Worm (Caenorhabditis elegans): Measurements from ENCODE around the gene C38C3.3.

Gene C38C3.3

DNA sequence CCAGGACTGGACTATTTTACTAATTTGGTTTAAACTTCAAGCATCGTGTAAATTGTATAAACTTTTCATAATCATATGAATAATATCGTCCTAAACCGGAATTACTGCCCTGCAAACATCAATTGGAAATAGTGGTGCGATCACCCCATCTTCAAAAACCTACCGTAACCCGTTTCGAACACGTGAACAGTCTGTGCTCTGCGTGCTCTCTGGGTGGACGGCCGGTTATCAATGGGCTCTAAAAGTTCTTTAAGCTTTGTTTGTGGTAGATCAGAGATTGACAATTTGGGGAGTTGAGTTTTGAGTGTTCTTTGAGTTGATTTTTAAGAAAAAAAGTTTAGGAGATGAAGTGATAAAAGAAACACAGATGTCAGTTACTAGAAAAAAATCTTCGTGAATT is 38.8 kb upstream of the C38C3.3 start:
- no peak for TF ChIP-seq pes-1 (GFP tag; IDR thresholded peaks at IDR 0.05)
- TF ChIP-seq ceh-36 (tag; optimal IDR thresholded peaks at IDR 0.05) = no peak
- TF ChIP-seq B0310.2 (tag; optimal IDR thresholded peaks at IDR 0.05) = no peak
- TF ChIP-seq hnd-1 (tag; optimal IDR thresholded peaks at IDR 0.05) = no peak
- TF ChIP-seq flt-1 (GFP tag; IDR thresholded peaks at IDR 0.05) = no peak
- TF ChIP-seq aly-1 (tag; optimal IDR thresholded peaks at IDR 0.05) = no peak
- TF ChIP-seq tra-4 (tag; optimal IDR thresholded peaks at IDR 0.05) = no peak
- no peak for TF ChIP-seq hmg-4 (GFP tag; optimal IDR thresholded peaks at IDR 0.05)
- no peak for TF ChIP-seq ama-1 (optimal IDR thresholded peaks at IDR 0.05)
- no peak for TF ChIP-seq tbx-11 (GFP tag; IDR thresholded peaks at IDR 0.05)
- no peak for TF ChIP-seq ceh-13 (GFP tag; optimal IDR thresholded peaks at IDR 0.05)
- TF ChIP-seq scrt-1 (GFP tag; IDR thresholded peaks at IDR 0.05) = no peak

DNA sequence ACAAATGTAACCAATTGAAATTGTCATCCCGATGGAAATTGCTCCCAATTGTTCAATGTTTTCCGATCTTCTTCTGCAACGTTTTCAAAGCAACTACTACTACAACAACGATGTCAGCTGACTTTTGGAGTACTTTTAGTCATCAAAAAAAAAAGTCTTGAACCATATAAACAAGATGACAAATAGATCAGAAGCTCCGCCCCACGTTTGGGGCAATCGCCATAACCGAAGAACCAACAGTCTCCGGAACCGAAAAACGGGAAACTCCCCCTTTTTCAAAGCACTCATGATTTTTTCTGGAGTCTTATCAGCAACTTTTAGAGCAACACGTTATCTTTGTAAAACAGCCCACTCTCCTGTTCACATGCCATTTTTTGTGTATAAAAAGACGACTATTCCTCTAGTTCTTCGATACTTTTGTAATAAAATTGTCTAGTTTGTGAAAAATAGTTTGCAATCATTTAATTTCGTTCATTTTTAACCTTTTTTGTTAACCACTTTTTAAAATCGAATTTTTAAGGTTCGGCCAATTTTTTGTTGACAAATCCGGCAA is 36.0 kb upstream of the C38C3.3 start:
- TF ChIP-seq ceh-13 (GFP tag; optimal IDR thresholded peaks at IDR 0.05) (no peak), ama-1 (optimal IDR thresholded peaks at IDR 0.05) (no peak), B0310.2 (tag; optimal IDR thresholded peaks at IDR 0.05) (no peak), sea-1 (GFP tag; conservative IDR thresholded peaks at IDR 0.05) (no peak), flt-1 (GFP tag; IDR thresholded peaks at IDR 0.05) (no peak), pes-1 (GFP tag; IDR thresholded peaks at IDR 0.05) (no peak), ceh-36 (tag; optimal IDR thresholded peaks at IDR 0.05) (no peak), hnd-1 (tag; optimal IDR thresholded peaks at IDR 0.05) (no peak), scrt-1 (GFP tag; IDR thresholded peaks at IDR 0.05) (no peak), aly-1 (tag; optimal IDR thresholded peaks at IDR 0.05) (no peak), tbx-37 (GFP tag; conservative IDR thresholded peaks at IDR 0.05) (no peak), hmg-4 (GFP tag; optimal IDR thresholded peaks at IDR 0.05) (no peak), tbx-11 (GFP tag; IDR thresholded peaks at IDR 0.05) (no peak), hmbx-1 (tag; optimal IDR thresholded peaks at IDR 0.05) (no peak), F13C5.2 (tag; optimal IDR thresholded peaks at IDR 0.05) (no peak), tra-4 (tag; optimal IDR thresholded peaks at IDR 0.05) (no peak)

DNA sequence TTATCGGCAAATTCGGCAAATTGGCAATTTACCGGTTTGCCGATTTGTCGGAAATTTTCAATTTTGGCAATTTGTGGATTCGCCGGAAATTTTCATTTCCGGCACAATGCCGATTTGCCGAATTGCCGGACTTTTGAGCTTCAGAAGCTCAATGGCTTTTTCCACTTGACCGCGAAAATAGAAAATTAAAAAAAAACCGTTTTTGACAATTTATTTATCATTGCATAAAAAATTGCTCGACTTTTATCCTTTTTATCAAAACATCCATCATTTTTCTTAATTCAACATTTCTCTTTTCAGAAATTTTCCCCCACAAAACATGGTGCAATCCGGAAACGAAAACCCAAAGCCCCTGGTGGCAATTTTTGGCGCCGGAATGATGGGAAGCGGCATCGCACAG is 35.4 kb upstream of the C38C3.3 start, which contains the start of gene hacd-1:
TSS of gene hacd-1 (plus strand) at position 301 of the 400 bp plus-strand sequence.
- TF ChIP-seq scrt-1 (GFP tag; IDR thresholded peaks at IDR 0.05) (no peak), ets-7 (tag; optimal IDR thresholded peaks at IDR 0.05) (no peak), tbx-11 (GFP tag; IDR thresholded peaks at IDR 0.05) (no peak), pes-1 (GFP tag; IDR thresholded peaks at IDR 0.05) (no peak), ama-1 (optimal IDR thresholded peaks at IDR 0.05) (no peak), ceh-13 (GFP tag; optimal IDR thresholded peaks at IDR 0.05) (no peak), hmg-4 (GFP tag; optimal IDR thresholded peaks at IDR 0.05) (no peak)

DNA sequence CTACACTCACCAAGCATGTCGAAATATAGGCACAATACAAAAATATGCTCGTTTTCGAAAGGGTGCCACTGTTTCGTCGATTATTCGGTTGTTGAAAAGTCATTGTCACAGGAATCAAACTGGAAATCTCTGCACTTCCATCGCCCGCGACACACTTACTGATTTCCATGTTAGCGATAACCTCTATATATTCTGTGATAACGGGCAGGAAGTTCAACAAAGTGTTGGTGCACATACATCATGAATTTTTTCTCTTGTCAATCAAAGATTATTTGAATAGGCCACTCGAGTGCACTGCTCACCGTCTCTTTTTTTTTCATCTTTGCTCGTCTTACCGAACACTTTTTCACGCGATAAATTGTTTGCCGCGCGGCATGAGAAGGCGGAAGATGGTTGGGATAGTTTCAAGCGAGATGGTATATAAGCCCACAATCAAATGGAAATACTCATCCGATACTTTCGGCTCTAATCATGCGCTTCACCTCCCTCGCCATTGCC is 30.8 kb upstream of the C38C3.3 start, which contains the start of the genes fpn-1.2 and pqn-54:
TSS of gene fpn-1.2 (minus strand) at position 157 of the 498 bp plus-strand sequence.
TSS of gene pqn-54 (plus strand) at position 448 of the 498 bp plus-strand sequence.
- TF ChIP-seq B0310.2 (tag; optimal IDR thresholded peaks at IDR 0.05) = no peak
- TF ChIP-seq hmbx-1 (tag; optimal IDR thresholded peaks at IDR 0.05) = no peak
- no peak for TF ChIP-seq tbx-37 (GFP tag; conservative IDR thresholded peaks at IDR 0.05)
- no peak for TF ChIP-seq tra-4 (tag; optimal IDR thresholded peaks at IDR 0.05)
- TF ChIP-seq ceh-36 (tag; optimal IDR thresholded peaks at IDR 0.05) = no peak

DNA sequence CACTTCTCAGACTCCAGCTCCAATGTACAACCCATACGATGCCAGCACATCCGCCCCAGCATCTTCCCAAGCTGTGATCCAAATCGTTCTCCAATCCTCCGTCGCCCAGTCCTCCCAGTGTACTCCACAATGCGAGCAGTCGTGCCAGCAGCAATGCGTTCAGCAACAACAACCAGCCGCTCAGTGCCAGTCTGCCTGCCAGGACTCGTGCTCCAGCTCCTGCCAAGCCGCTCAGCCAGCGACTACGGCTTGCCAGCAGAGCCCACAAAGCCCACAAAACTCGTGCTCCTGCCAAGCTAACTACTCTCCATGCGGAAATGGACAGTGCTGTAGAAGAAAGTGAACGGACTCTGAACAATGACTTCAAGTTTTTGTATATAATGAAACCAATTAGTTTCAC is 29.5 kb upstream of the C38C3.3 start:
- TF ChIP-seq pes-1 (GFP tag; IDR thresholded peaks at IDR 0.05) (no peak), scrt-1 (GFP tag; IDR thresholded peaks at IDR 0.05) (no peak), ets-7 (tag; optimal IDR thresholded peaks at IDR 0.05) (no peak), B0310.2 (tag; optimal IDR thresholded peaks at IDR 0.05) (no peak), hnd-1 (tag; optimal IDR thresholded peaks at IDR 0.05) (no peak)

DNA sequence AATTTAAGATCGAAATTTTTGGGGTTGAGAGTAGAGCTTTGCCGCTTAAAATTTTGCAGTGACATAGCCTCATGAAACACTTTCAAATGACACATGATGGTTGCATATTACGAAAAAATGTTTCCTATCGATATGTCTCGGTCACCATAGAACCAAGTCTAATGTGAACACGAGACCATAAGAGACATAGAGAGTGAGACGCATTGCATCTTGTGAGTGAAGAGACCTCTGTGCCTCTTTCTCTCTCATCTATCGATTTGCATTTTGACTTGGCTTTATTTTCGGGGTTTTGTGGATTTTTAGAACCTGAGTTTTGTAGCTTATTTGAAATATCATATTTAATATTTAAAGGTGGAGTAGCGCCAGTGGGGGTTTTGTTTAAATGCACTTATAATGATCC is 28.5 kb upstream of the C38C3.3 start:
- TF ChIP-seq ets-7 (tag; optimal IDR thresholded peaks at IDR 0.05) (no peak), scrt-1 (GFP tag; IDR thresholded peaks at IDR 0.05) (no peak), hmg-4 (GFP tag; optimal IDR thresholded peaks at IDR 0.05) (no peak), ceh-36 (tag; optimal IDR thresholded peaks at IDR 0.05) (no peak), tbx-11 (GFP tag; IDR thresholded peaks at IDR 0.05) (no peak), aly-1 (tag; optimal IDR thresholded peaks at IDR 0.05) (no peak), F13C5.2 (tag; optimal IDR thresholded peaks at IDR 0.05) (no peak), B0310.2 (tag; optimal IDR thresholded peaks at IDR 0.05) (no peak), hmbx-1 (tag; optimal IDR thresholded peaks at IDR 0.05) (no peak), tra-4 (tag; optimal IDR thresholded peaks at IDR 0.05) (no peak), sea-1 (GFP tag; conservative IDR thresholded peaks at IDR 0.05) (no peak)

DNA sequence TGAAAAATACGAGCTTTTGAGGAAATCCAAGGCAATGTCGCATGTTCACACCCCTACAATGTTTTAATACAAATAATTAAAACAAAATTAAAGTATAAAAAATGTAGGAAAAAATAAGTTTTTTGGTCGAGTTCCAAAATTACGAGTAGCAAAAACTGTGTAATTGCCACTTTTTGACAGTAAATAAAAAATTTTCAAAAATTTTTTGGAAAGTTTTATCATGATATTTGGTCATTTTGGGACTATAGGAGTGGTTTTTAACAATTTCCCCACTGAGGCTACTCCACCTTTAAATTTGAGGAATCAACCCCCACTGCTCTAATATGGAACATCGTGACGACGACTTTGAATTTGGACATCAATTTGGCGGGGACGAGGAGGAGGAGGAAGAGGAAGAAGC is 28.0 kb upstream of the C38C3.3 start, which contains the start of gene gid-8:
TSS of gene gid-8 (plus strand) at position 301 of the 400 bp plus-strand sequence.
- TF ChIP-seq ceh-36 (tag; optimal IDR thresholded peaks at IDR 0.05) (no peak), hmg-4 (GFP tag; optimal IDR thresholded peaks at IDR 0.05) (no peak), aly-1 (tag; optimal IDR thresholded peaks at IDR 0.05) (no peak), ceh-13 (GFP tag; optimal IDR thresholded peaks at IDR 0.05) (no peak), pes-1 (GFP tag; IDR thresholded peaks at IDR 0.05) (no peak), ets-7 (tag; optimal IDR thresholded peaks at IDR 0.05) (no peak), hmbx-1 (tag; optimal IDR thresholded peaks at IDR 0.05) (no peak)

DNA sequence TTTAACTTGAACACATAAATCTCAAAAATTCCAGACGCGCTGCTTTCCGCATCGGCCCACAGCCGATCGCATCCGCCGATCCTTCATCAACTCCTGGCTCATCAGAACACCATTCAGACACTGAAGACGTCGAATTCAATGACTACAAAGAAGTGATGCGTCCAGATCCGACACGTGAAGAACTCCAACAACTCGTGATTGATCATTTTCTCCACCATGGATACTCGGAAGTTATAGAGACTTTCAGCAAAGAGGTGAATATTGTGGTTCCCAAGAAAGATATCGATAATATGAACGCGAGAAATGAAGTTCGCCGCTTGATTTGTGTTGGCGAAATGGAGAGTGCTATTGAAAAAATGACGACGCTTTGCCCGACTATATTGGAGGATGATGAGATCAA is 26.5 kb upstream of the C38C3.3 start:
- TF ChIP-seq hmg-4 (GFP tag; optimal IDR thresholded peaks at IDR 0.05) (no peak), F13C5.2 (tag; optimal IDR thresholded peaks at IDR 0.05) (no peak), sea-1 (GFP tag; conservative IDR thresholded peaks at IDR 0.05) (no peak), pes-1 (GFP tag; IDR thresholded peaks at IDR 0.05) (no peak), tra-4 (tag; optimal IDR thresholded peaks at IDR 0.05) (no peak), flt-1 (GFP tag; IDR thresholded peaks at IDR 0.05) (no peak), scrt-1 (GFP tag; IDR thresholded peaks at IDR 0.05) (no peak), ets-7 (tag; optimal IDR thresholded peaks at IDR 0.05) (no peak), tbx-11 (GFP tag; IDR thresholded peaks at IDR 0.05) (no peak), aly-1 (tag; optimal IDR thresholded peaks at IDR 0.05) (no peak), hnd-1 (tag; optimal IDR thresholded peaks at IDR 0.05) (no peak), ama-1 (optimal IDR thresholded peaks at IDR 0.05) (no peak), hmbx-1 (tag; optimal IDR thresholded peaks at IDR 0.05) (no peak), ceh-13 (GFP tag; optimal IDR thresholded peaks at IDR 0.05) (no peak), ceh-36 (tag; optimal IDR thresholded peaks at IDR 0.05) (no peak), B0310.2 (tag; optimal IDR thresholded peaks at IDR 0.05) (no peak), tbx-37 (GFP tag; conservative IDR thresholded peaks at IDR 0.05) (no peak)

All from whole organism, early embryonic.